Fruit fly (Drosophila melanogaster): ENCODE data around the gene CG42371.

DNA sequence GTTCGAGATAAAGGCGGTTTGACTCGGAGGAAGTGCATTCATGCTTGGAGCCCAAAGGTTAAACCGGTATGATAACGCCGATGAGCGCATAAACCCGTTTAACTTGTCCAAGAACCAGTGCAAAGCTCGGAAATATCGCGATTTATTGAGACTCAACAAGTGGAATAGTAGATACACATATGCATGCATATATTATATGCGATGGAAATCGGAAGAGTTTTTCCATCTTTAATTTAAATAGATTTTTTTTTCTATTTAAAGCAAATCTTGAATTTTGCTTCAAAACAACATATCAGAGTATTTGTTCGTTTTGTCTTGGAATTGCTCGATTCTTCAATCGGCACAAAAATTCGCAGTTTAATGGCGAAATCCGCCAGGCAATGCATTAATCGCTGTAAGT lies 5.3 kb upstream of the CG42371 start:
- TF ChIP-seq usp (GFP tag; optimal IDR thresholded peaks at IDR 0.05) (no peak), pan (optimal IDR thresholded peaks at IDR 0.05) (no peak), psq (optimal IDR thresholded peaks at IDR 0.05) (no peak)

All from whole organism.